Worm (Caenorhabditis elegans) whole organism, early embryonic: ENCODE results near the gene W08F4.12.

ENCODE experiments used
- ama-1 ChIP-seq: fragments of 150-350 bp; optimal IDR thresholded peaks from 2 replicates; lab custom pipeline; 2014
- flt-1 ChIP-seq: fragments of 200-800 bp; sonication (Bioruptor generic); IDR thresholded peaks from 2 replicates; pipeline ENCODE4 v1.3.6; 2022; ENCODE audit warnings: missing genetic modification characterization, missing compliant biosample characterization
- hmg-4 ChIP-seq: fragments of 200-800 bp; sonication (Bioruptor generic); optimal IDR thresholded peaks from 2 replicates; lab custom pipeline; 2018; ENCODE audit warnings: mild to moderate bottlenecking, missing genetic modification characterization, missing compliant biosample characterization
- sea-1 ChIP-seq: fragments of 200-800 bp; sonication (Bioruptor generic); conservative IDR thresholded peaks from 2 replicates; pipeline ENCODE4 v1.3.6; 2022; ENCODE audit warnings: missing genetic modification characterization, missing compliant biosample characterization
- tbx-11 ChIP-seq: fragments of 200-800 bp; sonication (Bioruptor generic); IDR thresholded peaks from 2 replicates; pipeline ENCODE4 v1.3.6; 2022; ENCODE audit warnings: missing genetic modification characterization, missing compliant biosample characterization
- tbx-37 ChIP-seq: fragments of 200-800 bp; sonication (Bioruptor generic); conservative IDR thresholded peaks from 2 replicates; pipeline ENCODE4 v1.3.6; 2022; ENCODE audit warnings: missing genetic modification reagents, missing genetic modification characterization, missing compliant biosample characterization
- tra-4 ChIP-seq: sonication (generic microtip); optimal IDR thresholded peaks from 2 replicates; lab custom pipeline; 2017; ENCODE audit warnings: missing genetic modification characterization, missing compliant biosample characterization

- TF ChIP-seq sea-1, result no peak
- no peak for TF ChIP-seq hmg-4 (GFP tag; lab: Kevin White, UChicago)
- TF ChIP-seq tbx-11 (GFP tag; lab: Robert Waterston, UW), result no peak
- TF ChIP-seq flt-1 (GFP tag; lab: Robert Waterston, UW), result no peak
- no peak for TF ChIP-seq tra-4 (tag; lab: Kevin White, UChicago)
- TF ChIP-seq ama-1 (lab: Kevin White, UChicago), result no peak
- no peak for TF ChIP-seq tbx-37 (GFP tag; lab: Robert Waterston, UW)
These were observed 17.8 kb upstream of the W08F4.12 start, which contains the start of gene nhl-3 for ce11 chrII:602020-602419.
